Worm (Caenorhabditis elegans) whole organism, L3 larva: ENCODE results near the gene ptb-1.

Source experiments
- ama-1 ChIP-seq: fragments of 150-350 bp; optimal IDR thresholded peaks from 2 replicates; lab custom pipeline; 2018
- elt-1 ChIP-seq: fragments of 150-350 bp; optimal IDR thresholded peaks from 2 replicates; lab custom pipeline; 2014; ENCODE audit warnings: missing biosample characterization, missing genetic modification characterization
- elt-2 ChIP-seq: sonication (generic microtip); optimal IDR thresholded peaks from 2 replicates; lab custom pipeline; 2016; ENCODE audit warnings: missing genetic modification reagents, mild to moderate bottlenecking, missing genetic modification characterization, missing compliant biosample characterization
- jun-1 ChIP-seq: fragments of 150-350 bp; optimal IDR thresholded peaks from 2 replicates; lab custom pipeline; 2014; ENCODE audit warnings: missing biosample characterization, missing genetic modification reagents, missing genetic modification characterization
- mml-1 ChIP-seq: fragments of 150-350 bp; sonication (generic microtip); optimal IDR thresholded peaks from 3 replicates; lab custom pipeline; 2014; ENCODE audit warnings: missing biosample characterization, missing genetic modification characterization
- nfya-1 ChIP-seq: sonication (generic microtip); optimal IDR thresholded peaks from 2 replicates; lab custom pipeline; 2017; ENCODE audit warnings: missing genetic modification characterization, mild to moderate bottlenecking, missing compliant biosample characterization, antibody characterized with exemption, moderate library complexity; ENCODE audit not compliant: insufficient read depth
- nhr-11 ChIP-seq: fragments of 150-350 bp; optimal IDR thresholded peaks from 2 replicates; lab custom pipeline; 2014; ENCODE audit warnings: missing biosample characterization, missing genetic modification characterization
- nhr-25 ChIP-seq: sonication (generic microtip); optimal IDR thresholded peaks from 2 replicates; lab custom pipeline; 2017; ENCODE audit warnings: missing biosample characterization, missing genetic modification characterization
- nhr-77 ChIP-seq: fragments of 150-350 bp; optimal IDR thresholded peaks from 2 replicates; lab custom pipeline; 2014; ENCODE audit warnings: missing biosample characterization, missing genetic modification characterization
- tbx-2 ChIP-seq: sonication (generic microtip); optimal IDR thresholded peaks from 2 replicates; lab custom pipeline; 2016; ENCODE audit warnings: mild to moderate bottlenecking, missing genetic modification characterization, missing compliant biosample characterization
- unc-39 ChIP-seq: sonication (generic microtip); optimal IDR thresholded peaks from 4 replicates; lab custom pipeline; 2017; ENCODE audit warnings: missing biosample characterization, missing genetic modification characterization
- zag-1 ChIP-seq: fragments of 150-350 bp; optimal IDR thresholded peaks from 2 replicates; lab custom pipeline; 2014; ENCODE audit warnings: missing biosample characterization, missing genetic modification characterization

DNA sequence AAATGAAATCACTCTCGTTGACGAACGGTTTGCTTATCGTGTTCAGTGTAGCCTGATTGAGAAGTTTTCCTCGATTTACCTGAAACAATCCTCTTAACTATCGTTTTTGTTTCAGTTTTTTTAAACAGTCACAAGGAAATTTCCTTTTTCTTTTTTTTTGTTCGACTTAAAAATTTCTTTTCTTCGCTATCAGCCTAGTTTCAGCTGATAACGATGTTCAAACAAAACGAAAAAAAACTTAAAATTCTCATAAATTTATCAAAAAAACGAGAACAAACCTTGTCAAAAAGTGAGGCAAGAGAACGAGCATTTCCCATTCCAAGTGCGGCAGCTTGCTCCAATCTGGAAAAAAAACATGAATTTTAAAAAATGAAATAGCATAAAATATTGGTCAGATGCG is 21.8 kb upstream of the ptb-1 start:
- TF ChIP-seq elt-1 (tag; lab: Kevin White, UChicago) = no peak
- no peak for TF ChIP-seq tbx-2
- no peak for TF ChIP-seq unc-39 (tag; lab: Kevin White, UChicago)
- TF ChIP-seq nhr-11 (tag; lab: Kevin White, UChicago) = no peak
- no peak for TF ChIP-seq ama-1 (lab: Kevin White, UChicago)
- TF ChIP-seq jun-1 = no peak
- TF ChIP-seq nhr-77 (tag; lab: Kevin White, UChicago) = no peak
- no peak for TF ChIP-seq zag-1 (tag; lab: Kevin White, UChicago)
- no peak for TF ChIP-seq mml-1
- no peak for TF ChIP-seq nfya-1 (tag; lab: Kevin White, UChicago)
- no peak for TF ChIP-seq nhr-25 (tag; lab: Kevin White, UChicago)
- TF ChIP-seq elt-2 (tag; lab: Kevin White, UChicago) = peak; percentile 66
